Fruit fly (Drosophila melanogaster) whole organism, prepupa: ENCODE measurements around the gene Mpp6.

Experiments
- CG16779 ChIP-seq: fragments of 200-800 bp; sonication (Bioruptor generic); optimal IDR thresholded peaks from 3 replicates; lab custom pipeline; 2017; ENCODE audit warnings: missing biosample characterization, mild to moderate bottlenecking, missing genetic modification characterization
- CG32006 ChIP-seq: fragments of 200-800 bp; sonication (Bioruptor generic); optimal IDR thresholded peaks from 3 replicates; lab custom pipeline; 2017; ENCODE audit warnings: missing biosample characterization, mild to moderate bottlenecking, missing genetic modification characterization
- Eip78C ChIP-seq: fragments of 200-800 bp; sonication (Bioruptor generic); peaks from one replicate; lab custom pipeline; 2016; ENCODE audit warnings: missing biosample characterization, missing genetic modification characterization
- Eip93F ChIP-seq: fragments of 200-800 bp; sonication (Bioruptor generic); optimal IDR thresholded peaks from 2 replicates; lab custom pipeline; 2016; ENCODE audit warnings: missing biosample characterization, mild to moderate bottlenecking, missing genetic modification characterization
- Gug ChIP-seq: fragments of 200-800 bp; sonication (Bioruptor generic); IDR thresholded peaks from 2 replicates; pipeline ENCODE4 v1.3.6; 2022; ENCODE audit warnings: missing biosample characterization, missing genetic modification characterization
- Hr38 ChIP-seq: sonication (Bioruptor generic); optimal IDR thresholded peaks from 2 replicates; lab custom pipeline; 2016; ENCODE audit warnings: missing biosample characterization, missing genetic modification characterization
- Hr39 ChIP-seq: fragments of 200-800 bp; sonication (Bioruptor generic); optimal IDR thresholded peaks from 2 replicates; lab custom pipeline; 2016; ENCODE audit warnings: missing biosample characterization, missing genetic modification characterization
- Lpt ChIP-seq: fragments of 200-800 bp; sonication (Bioruptor generic); optimal IDR thresholded peaks from 3 replicates; lab custom pipeline; 2016; ENCODE audit warnings: missing biosample characterization, missing genetic modification characterization
- Smox ChIP-seq: fragments of 200-800 bp; sonication (Bioruptor generic); optimal IDR thresholded peaks from 3 replicates; lab custom pipeline; 2016; ENCODE audit warnings: missing biosample characterization, missing genetic modification characterization
- Sox15 ChIP-seq: fragments of 200-800 bp; sonication (Bioruptor generic); optimal IDR thresholded peaks from 3 replicates; lab custom pipeline; 2016; ENCODE audit warnings: missing biosample characterization, missing genetic modification characterization
- fkh ChIP-seq: fragments of 200-800 bp; sonication (Bioruptor generic); optimal IDR thresholded peaks from 3 replicates; lab custom pipeline; 2017; ENCODE audit warnings: missing biosample characterization, mild to moderate bottlenecking, missing genetic modification characterization, moderate library complexity
- svp ChIP-seq: fragments of 200-800 bp; sonication (Bioruptor generic); peaks from one replicate; lab custom pipeline; 2016; ENCODE audit warnings: missing biosample characterization, missing genetic modification characterization

- TF ChIP-seq Sox15 (GFP tag; lab: Kevin White, UChicago): no peak
- TF ChIP-seq Smox (GFP tag; lab: Kevin White, UChicago): no peak
- TF ChIP-seq CG32006: no peak
- no peak for TF ChIP-seq Hr39 (GFP tag; lab: Kevin White, UChicago)
- TF ChIP-seq fkh: no peak
- no peak for TF ChIP-seq Lpt
- TF ChIP-seq Gug (GFP tag; lab: Robert Waterston, UW): no peak
- TF ChIP-seq Hr38 (GFP tag; lab: Kevin White, UChicago): no peak
- no peak for TF ChIP-seq Eip78C
- no peak for TF ChIP-seq CG16779
- no peak for TF ChIP-seq Eip93F (GFP tag; lab: Kevin White, UChicago)
- no peak for TF ChIP-seq svp (GFP tag; lab: Kevin White, UChicago)
These were observed 13.1 kb downstream of the Mpp6 start for dm6 chr2L:21169160-21169624.
